Worm (Caenorhabditis elegans) whole organism, L3 larva: Measurements from ENCODE around the gene F40G9.7.

Experiments used
- ama-1 ChIP-seq: fragments of 150-350 bp; optimal IDR thresholded peaks from 2 replicates; lab custom pipeline; 2018
- ceh-9 ChIP-seq: sonication (generic microtip); optimal IDR thresholded peaks from 2 replicates; lab custom pipeline; 2018; ENCODE audit warnings: missing biosample characterization, missing genetic modification characterization
- elt-1 ChIP-seq: fragments of 150-350 bp; optimal IDR thresholded peaks from 2 replicates; lab custom pipeline; 2014; ENCODE audit warnings: missing biosample characterization, missing genetic modification characterization
- mdl-1 ChIP-seq: fragments of 150-350 bp; optimal IDR thresholded peaks from 2 replicates; lab custom pipeline; 2014; ENCODE audit warnings: missing biosample characterization, missing genetic modification characterization
- nhr-76 ChIP-seq: fragments of 150-350 bp; sonication (generic microtip); optimal IDR thresholded peaks from 5 replicates; lab custom pipeline; 2014; ENCODE audit warnings: missing biosample characterization, missing genetic modification characterization
- nhr-77 ChIP-seq: fragments of 150-350 bp; optimal IDR thresholded peaks from 2 replicates; lab custom pipeline; 2014; ENCODE audit warnings: missing biosample characterization, missing genetic modification characterization
- sea-2 ChIP-seq: fragments of 150-350 bp; sonication (generic microtip); optimal IDR thresholded peaks from 4 replicates; lab custom pipeline; 2014; ENCODE audit warnings: missing biosample characterization, missing genetic modification reagents, missing genetic modification characterization
- skn-1 ChIP-seq: fragments of 150-350 bp; optimal IDR thresholded peaks from 2 replicates; lab custom pipeline; 2014; ENCODE audit warnings: missing biosample characterization, missing genetic modification characterization
- ztf-4 ChIP-seq: fragments of 150-350 bp; optimal IDR thresholded peaks from 2 replicates; lab custom pipeline; 2014; ENCODE audit warnings: missing biosample characterization, missing genetic modification characterization

DNA sequence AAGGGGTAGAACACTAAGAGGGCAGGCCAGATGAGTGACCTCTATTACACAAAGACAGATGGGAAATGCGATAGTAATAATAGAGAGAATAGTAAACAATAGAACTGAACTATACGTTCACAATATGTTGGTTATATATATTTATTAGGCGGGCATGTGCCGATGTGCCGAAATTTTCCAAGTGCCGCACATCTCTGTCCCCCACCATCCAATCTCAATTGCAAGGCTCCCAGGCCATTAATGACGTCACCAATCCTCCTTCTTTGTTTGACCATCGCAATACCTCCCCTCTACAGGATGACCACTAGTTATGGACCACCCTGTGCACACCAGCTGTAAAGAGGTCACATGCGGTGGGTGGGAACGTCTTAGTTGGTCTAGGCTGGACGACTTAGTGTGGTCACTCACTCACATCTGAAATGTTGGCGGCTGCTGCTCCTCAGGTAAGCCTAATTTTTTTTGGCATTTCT lies 13.7 kb downstream of the F40G9.7 start, which contains the start of gene F40G9.6:
- TF ChIP-seq skn-1, result no peak
- TF ChIP-seq sea-2 (GFP tag; lab: Kevin White, UChicago), result no peak
- no peak for TF ChIP-seq nhr-76 (tag; lab: Kevin White, UChicago)
- TF ChIP-seq ceh-9 (tag; lab: Kevin White, UChicago), result no peak
- no peak for TF ChIP-seq ztf-4 (tag; lab: Kevin White, UChicago)
- TF ChIP-seq nhr-77 (tag; lab: Kevin White, UChicago), result no peak
- no peak for TF ChIP-seq mdl-1 (tag; lab: Kevin White, UChicago)
- TF ChIP-seq elt-1 (tag; lab: Kevin White, UChicago), result no peak
- TF ChIP-seq ama-1, result no peak
